Worm (Caenorhabditis elegans): ENCODE measurements around the gene ssl-1.

Gene ssl-1

ce11 chrIII:12785427-12785826, 71.1 kb downstream of the ssl-1 start:
- no peak for TF ChIP-seq nhr-6 (tag; optimal IDR thresholded peaks at IDR 0.05)
- no peak for TF ChIP-seq nhr-21 (tag; optimal IDR thresholded peaks at IDR 0.05)
- no peak for TF ChIP-seq ceh-16 (tag; optimal IDR thresholded peaks at IDR 0.05)
- no peak for TF ChIP-seq unc-39 (tag; optimal IDR thresholded peaks at IDR 0.05)
- TF ChIP-seq dmd-4 (tag; optimal IDR thresholded peaks at IDR 0.05), result no peak
- TF ChIP-seq nhr-12 (tag; optimal IDR thresholded peaks at IDR 0.05), result no peak
- TF ChIP-seq sma-9 (GFP tag; optimal IDR thresholded peaks at IDR 0.05), result no peak
- no peak for TF ChIP-seq sma-9 (tag; optimal IDR thresholded peaks at IDR 0.05)
- no peak for TF ChIP-seq nhr-10 (tag; optimal IDR thresholded peaks at IDR 0.05)
- no peak for TF ChIP-seq lin-13 (GFP tag; optimal IDR thresholded peaks at IDR 0.05)
- TF ChIP-seq mdl-1 (tag; optimal IDR thresholded peaks at IDR 0.05), result no peak
- TF ChIP-seq Y55F3AM.14 (GFP tag; optimal IDR thresholded peaks at IDR 0.05), result no peak
- no peak for TF ChIP-seq unc-55 (GFP tag; optimal IDR thresholded peaks at IDR 0.05)
- no peak for TF ChIP-seq snpc-4 (tag; optimal IDR thresholded peaks at IDR 0.05)
- TF ChIP-seq egl-27 (tag; optimal IDR thresholded peaks at IDR 0.05), result no peak
- no peak for TF ChIP-seq peb-1 (tag; optimal IDR thresholded peaks at IDR 0.05)
- TF ChIP-seq elt-3 (tag; optimal IDR thresholded peaks at IDR 0.05), result no peak
- TF ChIP-seq ama-1 (optimal IDR thresholded peaks at IDR 0.05), result no peak
- no peak for TF ChIP-seq lin-39 (tag; optimal IDR thresholded peaks at IDR 0.05)
- no peak for TF ChIP-seq R02D3.7 (tag; optimal IDR thresholded peaks at IDR 0.05)

ce11 chrIII:12788239-12788638, 73.9 kb downstream of the ssl-1 start:
- TF ChIP-seq C34F6.9 (tag; optimal IDR thresholded peaks at IDR 0.05) (no peak), elt-3 (tag; optimal IDR thresholded peaks at IDR 0.05) (no peak), nhr-10 (tag; optimal IDR thresholded peaks at IDR 0.05) (no peak), sma-9 (GFP tag; optimal IDR thresholded peaks at IDR 0.05) (no peak), sma-9 (tag; optimal IDR thresholded peaks at IDR 0.05) (no peak), nhr-129 (tag; optimal IDR thresholded peaks at IDR 0.05) (no peak), crh-2 (tag; optimal IDR thresholded peaks at IDR 0.05) (no peak), nhr-12 (tag; optimal IDR thresholded peaks at IDR 0.05) (no peak), R02D3.7 (tag; optimal IDR thresholded peaks at IDR 0.05) (no peak), alr-1 (tag; optimal IDR thresholded peaks at IDR 0.05) (no peak), unc-39 (tag; optimal IDR thresholded peaks at IDR 0.05) (no peak), sem-4 (tag; optimal IDR thresholded peaks at IDR 0.05) (no peak), mbf-1 (tag; optimal IDR thresholded peaks at IDR 0.05) (no peak), aly-2 (tag; optimal IDR thresholded peaks at IDR 0.05) (no peak), blmp-1 (tag; optimal IDR thresholded peaks at IDR 0.05; ENCODE audit: insufficient read depth) (no peak), Y55F3AM.14 (GFP tag; optimal IDR thresholded peaks at IDR 0.05) (no peak), lin-11 (tag; optimal IDR thresholded peaks at IDR 0.05) (no peak)

ce11 chrIII:12789420-12789819, 75.1 kb downstream of the ssl-1 start, which contains the start of gene BE10.1:
Gene BE10.1 (minus strand): TSS chrIII:12789520.
- no peak for TF ChIP-seq Y55F3AM.14 (GFP tag; optimal IDR thresholded peaks at IDR 0.05)
- TF ChIP-seq elt-3 (tag; optimal IDR thresholded peaks at IDR 0.05), result no peak
- no peak for TF ChIP-seq skn-1 (tag; optimal IDR thresholded peaks at IDR 0.05)
- TF ChIP-seq mdl-1 (tag; optimal IDR thresholded peaks at IDR 0.05), result no peak
- no peak for TF ChIP-seq gmeb-1 (tag; optimal IDR thresholded peaks at IDR 0.05)

ce11 chrIII:12794200-12794599, 79.8 kb downstream of the ssl-1 start:
- no peak for TF ChIP-seq unc-55 (GFP tag; optimal IDR thresholded peaks at IDR 0.05)
- no peak for TF ChIP-seq nhr-11 (tag; optimal IDR thresholded peaks at IDR 0.05)
- no peak for TF ChIP-seq R02D3.7 (tag; optimal IDR thresholded peaks at IDR 0.05)
